Worm (Caenorhabditis elegans) whole organism, young adult: ENCODE results near the gene F56F11.2.

ENCODE experiments used
- F23B12.7 ChIP-seq: sonication (generic microtip); optimal IDR thresholded peaks from 2 replicates; lab custom pipeline; 2017; ENCODE audit warnings: missing genetic modification characterization, mild to moderate bottlenecking, missing compliant biosample characterization, antibody characterized with exemption, moderate library complexity; ENCODE audit not compliant: insufficient read depth
- T07F8.4 ChIP-seq: sonication (generic microtip); optimal IDR thresholded peaks from 2 replicates; lab custom pipeline; 2016; ENCODE audit warnings: mild to moderate bottlenecking, missing genetic modification characterization, moderate library complexity, missing compliant biosample characterization
- Y95B8A.8 ChIP-seq: fragments of 200-800 bp; sonication (Bioruptor generic); IDR thresholded peaks from 2 replicates; pipeline ENCODE4 v1.3.6; 2022; ENCODE audit warnings: missing genetic modification reagents, missing genetic modification characterization, missing compliant biosample characterization
- ama-1 ChIP-seq, 3 experiments: fragments of 150-350 bp in 1 of 3; sonication (generic microtip) in 2 of 3; optimal IDR thresholded peaks; 2 replicates each; lab custom pipeline; 2014 to 2018; ENCODE audit warnings: missing biosample characterization in 2 of 3, missing genetic modification characterization in 2 of 3, missing genetic modification reagents in 2 of 3
- ceh-79 ChIP-seq: sonication (generic microtip); optimal IDR thresholded peaks from 2 replicates; lab custom pipeline; 2017; ENCODE audit warnings: mild to moderate bottlenecking, missing genetic modification characterization, missing compliant biosample characterization
- lin-54 ChIP-seq: fragments of 200-800 bp; sonication (Bioruptor generic); optimal IDR thresholded peaks from 2 replicates; lab custom pipeline; 2018; ENCODE audit warnings: mild to moderate bottlenecking, missing genetic modification characterization, missing compliant biosample characterization
- lsy-27 ChIP-seq: sonication (generic microtip); optimal IDR thresholded peaks from 2 replicates; lab custom pipeline; 2017; ENCODE audit warnings: missing genetic modification characterization, mild to moderate bottlenecking, missing compliant biosample characterization, antibody characterized with exemption, missing genotype, borderline replicate concordance; ENCODE audit not compliant: insufficient read depth
- nfya-1 ChIP-seq: sonication (generic microtip); optimal IDR thresholded peaks from 2 replicates; lab custom pipeline; 2017; ENCODE audit warnings: antibody characterized with exemption, missing compliant biosample characterization, missing genetic modification characterization, borderline replicate concordance; ENCODE audit not compliant: insufficient read depth
- pha-4 ChIP-seq: fragments of 150-350 bp; sonication (generic microtip); optimal IDR thresholded peaks from 2 replicates; lab custom pipeline; 2014; ENCODE audit warnings: missing biosample characterization, missing genetic modification reagents, missing genetic modification characterization

- no peak for TF ChIP-seq lin-54 (GFP tag; lab: Kevin White, UChicago)
- TF ChIP-seq lsy-27 = no peak
- TF ChIP-seq ceh-79 (tag; lab: Kevin White, UChicago) = no peak
- TF ChIP-seq Y95B8A.8 (GFP tag; lab: Robert Waterston, UW) = no peak
- no peak for TF ChIP-seq ama-1 (optimal IDR thresholded peaks at IDR 0.05; lab: Kevin White, UChicago)
- TF ChIP-seq ama-1 (GFP tag; optimal IDR thresholded peaks at IDR 0.05; lab: Kevin White, UChicago) = no peak
- TF ChIP-seq pha-4 (tag; lab: Kevin White, UChicago) = no peak
- no peak for TF ChIP-seq nfya-1 (tag; lab: Kevin White, UChicago)
- no peak for TF ChIP-seq F23B12.7 (tag; lab: Kevin White, UChicago)
- TF ChIP-seq T07F8.4 (tag; lab: Kevin White, UChicago) = no peak
Measured at ce11 chrIII:2918655-2919054, 36.6 kb downstream of the F56F11.2 start.
